Fruit fly (Drosophila melanogaster): ENCODE measurements around the gene eIF4G2.

- TF ChIP-seq CrebA (GFP tag; optimal IDR thresholded peaks at IDR 0.05; ENCODE audit: borderline replicate concordance), result no peak
- no peak for TF ChIP-seq Mio (GFP tag; optimal IDR thresholded peaks at IDR 0.05)
- TF ChIP-seq CG32264 (GFP tag; optimal IDR thresholded peaks at IDR 0.05), result no peak
- TF ChIP-seq rgr (GFP tag; optimal IDR thresholded peaks at IDR 0.05), result no peak
These were observed 35.7 kb downstream of the eIF4G2 start for dm6 chr3R:23783403-23783757.

Data from whole organism, wandering third instar larva.